Worm (Caenorhabditis elegans): ENCODE measurements around the gene lec-10.

ce11 chrV:6467676-6468075 lies 21.2 kb downstream of the lec-10 start:
- TF ChIP-seq mdl-1 (tag; optimal IDR thresholded peaks at IDR 0.05), result no peak
- no peak for TF ChIP-seq ZK546.5 (tag; optimal IDR thresholded peaks at IDR 0.05)
- no peak for TF ChIP-seq R02D3.7 (tag; optimal IDR thresholded peaks at IDR 0.05)
- TF ChIP-seq ztf-1 (GFP tag; conservative IDR thresholded peaks at IDR 0.05), result no peak
- TF ChIP-seq fos-1 (tag; optimal IDR thresholded peaks at IDR 0.05), result no peak
- no peak for TF ChIP-seq elt-1 (tag; optimal IDR thresholded peaks at IDR 0.05)
- TF ChIP-seq nhr-11 (tag; optimal IDR thresholded peaks at IDR 0.05), result no peak
